Worm (Caenorhabditis elegans) whole organism, young adult: ENCODE data around the gene K05D4.9.

Source experiments
- F57C9.4 ChIP-seq: sonication (generic microtip); optimal IDR thresholded peaks from 2 replicates; lab custom pipeline; 2017; ENCODE audit warnings: mild to moderate bottlenecking, missing genetic modification characterization, missing compliant biosample characterization
- Y53G8AR.9 ChIP-seq: fragments of 200-800 bp; sonication (Bioruptor generic); conservative IDR thresholded peaks from 2 replicates; pipeline ENCODE4 v1.3.6; 2022; ENCODE audit warnings: missing genetic modification reagents, missing genetic modification characterization, missing compliant biosample characterization
- ama-1 ChIP-seq, 3 experiments: fragments of 150-350 bp in 1 of 3; sonication (generic microtip) in 2 of 3; optimal IDR thresholded peaks; 2 replicates each; lab custom pipeline; 2014 to 2018; ENCODE audit warnings: missing biosample characterization in 2 of 3, missing genetic modification characterization in 2 of 3, missing genetic modification reagents in 2 of 3
- egl-18 ChIP-seq: fragments of 200-800 bp; sonication (Bioruptor generic); IDR thresholded peaks from 2 replicates; pipeline ENCODE4 v1.3.6; 2022; ENCODE audit warnings: missing genetic modification reagents, missing genetic modification characterization, missing compliant biosample characterization
- him-1 ChIP-seq: sonication (generic microtip); optimal IDR thresholded peaks from 2 replicates; lab custom pipeline; 2016; ENCODE audit warnings: missing genotype, missing genetic modification reagents, missing genetic modification characterization, missing compliant biosample characterization
- hmg-1.2 ChIP-seq: fragments of 200-800 bp; sonication (Bioruptor generic); IDR thresholded peaks from 2 replicates; pipeline ENCODE4 v1.3.6; 2022; ENCODE audit warnings: missing genetic modification reagents, missing genetic modification characterization, missing compliant biosample characterization
- lin-26 ChIP-seq: fragments of 200-800 bp; sonication (Bioruptor generic); IDR thresholded peaks from 2 replicates; pipeline ENCODE4 v1.3.6; 2022; ENCODE audit warnings: missing genetic modification reagents, missing genetic modification characterization, missing compliant biosample characterization
- lin-35 ChIP-seq, 3 experiments: fragments of 150-350 bp in 2 of 3; sonication (generic microtip) in 1 of 3; optimal IDR thresholded peaks; 2 replicates each; lab custom pipeline; 2014 to 2018; ENCODE audit warnings: missing biosample characterization in 3 of 3, missing genetic modification characterization in 3 of 3, missing genetic modification reagents in 3 of 3
- madf-8 ChIP-seq: fragments of 200-800 bp; sonication (Bioruptor generic); conservative IDR thresholded peaks from 2 replicates; pipeline ENCODE4 v1.3.6; 2022; ENCODE audit warnings: missing genetic modification reagents, missing genetic modification characterization, missing compliant biosample characterization
- nhr-90 ChIP-seq: sonication (generic microtip); optimal IDR thresholded peaks from 2 replicates; lab custom pipeline; 2016; ENCODE audit warnings: missing genotype, mild to moderate bottlenecking, missing genetic modification characterization, missing compliant biosample characterization
- tbp1 ChIP-seq: fragments of 200-800 bp; sonication (Bioruptor generic); optimal IDR thresholded peaks from 2 replicates; lab custom pipeline; 2018; ENCODE audit warnings: mild to moderate bottlenecking, missing genetic modification characterization, missing compliant biosample characterization
- unc-62 ChIP-seq: fragments of 150-350 bp; optimal IDR thresholded peaks from 2 replicates; lab custom pipeline; 2014; ENCODE audit warnings: missing biosample characterization, missing genetic modification reagents, missing genetic modification characterization
- ztf-26 ChIP-seq: sonication (generic microtip); optimal IDR thresholded peaks from 2 replicates; lab custom pipeline; 2017; ENCODE audit warnings: missing genetic modification characterization, missing compliant biosample characterization

ce11 chrV:16160087-16160486, 11.5 kb downstream of the K05D4.9 start:
- TF ChIP-seq unc-62, result no peak
- TF ChIP-seq hmg-1.2 (GFP tag; lab: Robert Waterston, UW), result no peak
- TF ChIP-seq ama-1 (optimal IDR thresholded peaks at IDR 0.05; lab: Kevin White, UChicago), result no peak
- TF ChIP-seq ama-1 (GFP tag; optimal IDR thresholded peaks at IDR 0.05; lab: Kevin White, UChicago), result no peak
- no peak for TF ChIP-seq nhr-90 (tag; lab: Kevin White, UChicago)
- TF ChIP-seq egl-18 (GFP tag; lab: Robert Waterston, UW), result no peak
- TF ChIP-seq lin-35 (GFP tag; optimal IDR thresholded peaks at IDR 0.05; lab: Kevin White, UChicago), result no peak
- no peak for TF ChIP-seq ztf-26 (tag; lab: Kevin White, UChicago)
- TF ChIP-seq madf-8 (GFP tag; lab: Robert Waterston, UW), result no peak
- TF ChIP-seq him-1, result no peak
- no peak for TF ChIP-seq tbp1 (GFP tag; lab: Kevin White, UChicago)
- no peak for TF ChIP-seq F57C9.4
- no peak for TF ChIP-seq Y53G8AR.9
- TF ChIP-seq lin-26 (GFP tag; lab: Robert Waterston, UW), result no peak
